Fruit fly (Drosophila melanogaster) whole organism, embryonic: ENCODE results near the gene Glut1.

Source experiments
- CG13775 ChIP-seq: fragments of 200-800 bp; sonication (Bioruptor generic); optimal IDR thresholded peaks from 3 replicates; lab custom pipeline; 2017; ENCODE audit warnings: missing biosample characterization, mild to moderate bottlenecking, missing genetic modification characterization
- CG18476 ChIP-seq: fragments of 200-800 bp; sonication (Bioruptor generic); optimal IDR thresholded peaks from 2 replicates; lab custom pipeline; 2016; ENCODE audit warnings: missing biosample characterization, mild to moderate bottlenecking, missing genetic modification characterization
- lilli ChIP-seq: fragments of 200-800 bp; sonication (Bioruptor generic); optimal IDR thresholded peaks from 3 replicates; lab custom pipeline; 2016; ENCODE audit warnings: missing biosample characterization, missing genetic modification characterization
- pita ChIP-seq: fragments of 200-800 bp; sonication (Bioruptor generic); optimal IDR thresholded peaks from 2 replicates; lab custom pipeline; 2017; ENCODE audit warnings: missing biosample characterization, mild to moderate bottlenecking, missing genetic modification characterization

- TF ChIP-seq CG18476 (GFP tag; lab: Kevin White, UChicago) (no peak), pita (no peak), CG13775 (GFP tag; lab: Kevin White, UChicago) (no peak), lilli (no peak)
These were observed 120.5 kb downstream of the Glut1 start, which contains the start of the genes CG9205 and trio for dm6 chr3L:1034190-1034886.
